Worm (Caenorhabditis elegans) whole organism, L2 larva: ENCODE measurements around the gene C50A2.3.

Source experiments
- C34F6.9 ChIP-seq: fragments of 150-350 bp; optimal IDR thresholded peaks from 2 replicates; lab custom pipeline; 2014; ENCODE audit warnings: missing biosample characterization, missing genetic modification characterization
- F13H6.1 ChIP-seq: sonication (generic microtip); optimal IDR thresholded peaks from 2 replicates; lab custom pipeline; 2016; ENCODE audit warnings: missing genetic modification characterization, missing compliant biosample characterization
- R02D3.7 ChIP-seq: fragments of 150-350 bp; optimal IDR thresholded peaks from 2 replicates; lab custom pipeline; 2014; ENCODE audit warnings: missing biosample characterization, missing genetic modification characterization
- Y55F3AM.14 ChIP-seq: fragments of 200-800 bp; sonication (Bioruptor generic); optimal IDR thresholded peaks from 2 replicates; lab custom pipeline; 2018; ENCODE audit warnings: mild to moderate bottlenecking, missing genetic modification characterization, missing compliant biosample characterization
- ZK546.5 ChIP-seq: sonication (generic microtip); optimal IDR thresholded peaks from 2 replicates; lab custom pipeline; 2017; ENCODE audit warnings: missing biosample characterization, missing genetic modification characterization
- alr-1 ChIP-seq: fragments of 150-350 bp; optimal IDR thresholded peaks from 2 replicates; lab custom pipeline; 2014; ENCODE audit warnings: missing biosample characterization, missing genetic modification characterization
- aly-2 ChIP-seq: fragments of 150-350 bp; optimal IDR thresholded peaks from 2 replicates; lab custom pipeline; 2014; ENCODE audit warnings: missing biosample characterization, missing genetic modification characterization
- ama-1 ChIP-seq: fragments of 150-350 bp; optimal IDR thresholded peaks from 2 replicates; lab custom pipeline; 2018; ENCODE audit warnings: inconsistent platforms
- ceh-82 ChIP-seq: fragments of 150-350 bp; optimal IDR thresholded peaks from 2 replicates; lab custom pipeline; 2014; ENCODE audit warnings: missing biosample characterization, missing genetic modification characterization
- dmd-4 ChIP-seq: sonication (generic microtip); optimal IDR thresholded peaks from 2 replicates; lab custom pipeline; 2017; ENCODE audit warnings: missing biosample characterization, missing genetic modification characterization
- elt-1 ChIP-seq: fragments of 150-350 bp; optimal IDR thresholded peaks from 2 replicates; lab custom pipeline; 2014; ENCODE audit warnings: missing biosample characterization, missing genetic modification characterization
- fos-1 ChIP-seq: fragments of 150-350 bp; optimal IDR thresholded peaks from 2 replicates; lab custom pipeline; 2014; ENCODE audit warnings: missing biosample characterization, missing genetic modification characterization
- lin-11 ChIP-seq: fragments of 150-350 bp; sonication (generic microtip); optimal IDR thresholded peaks from 2 replicates; lab custom pipeline; 2014; ENCODE audit warnings: missing biosample characterization, missing genetic modification characterization, inconsistent platforms, mixed read lengths
- lin-13 ChIP-seq: fragments of 150-350 bp; optimal IDR thresholded peaks from 2 replicates; lab custom pipeline; 2014; ENCODE audit warnings: missing biosample characterization, missing genetic modification reagents, missing genetic modification characterization
- lin-39 ChIP-seq: fragments of 150-350 bp; optimal IDR thresholded peaks from 2 replicates; lab custom pipeline; 2014; ENCODE audit warnings: missing biosample characterization, missing genetic modification reagents, missing genetic modification characterization
- lsy-2 ChIP-seq, 2 experiments: fragments of 150-350 bp in 1 of 2; sonication (generic microtip) in 1 of 2; optimal IDR thresholded peaks; 2 replicates each; lab custom pipeline; 2014 to 2017; ENCODE audit warnings: missing biosample characterization in 2 of 2, missing genetic modification characterization in 2 of 2
- mab-5 ChIP-seq: fragments of 150-350 bp; optimal IDR thresholded peaks from 2 replicates; lab custom pipeline; 2014; ENCODE audit warnings: missing biosample characterization, missing genetic modification characterization
- mbf-1 ChIP-seq: sonication (generic microtip); optimal IDR thresholded peaks from 2 replicates; lab custom pipeline; 2017; ENCODE audit warnings: missing biosample characterization, missing genetic modification characterization
- mdl-1 ChIP-seq, 2 experiments: fragments of 150-350 bp in 1 of 2; sonication (generic microtip) in 1 of 2; optimal IDR thresholded peaks; 2 replicates each; lab custom pipeline; 2017; ENCODE audit warnings: missing biosample characterization in 2 of 2, missing genetic modification characterization in 2 of 2
- nhr-10 ChIP-seq: sonication (generic microtip); optimal IDR thresholded peaks from 2 replicates; lab custom pipeline; 2017; ENCODE audit warnings: missing biosample characterization, missing genetic modification characterization
- nhr-11 ChIP-seq: fragments of 150-350 bp; optimal IDR thresholded peaks from 2 replicates; lab custom pipeline; 2014; ENCODE audit warnings: missing biosample characterization, missing genetic modification characterization
- nhr-12 ChIP-seq: fragments of 150-350 bp; optimal IDR thresholded peaks from 2 replicates; lab custom pipeline; 2014; ENCODE audit warnings: missing biosample characterization, missing genetic modification characterization
- nhr-129 ChIP-seq: fragments of 150-350 bp; optimal IDR thresholded peaks from 2 replicates; lab custom pipeline; 2014; ENCODE audit warnings: missing biosample characterization, missing genetic modification characterization
- nhr-21 ChIP-seq: fragments of 150-350 bp; optimal IDR thresholded peaks from 2 replicates; lab custom pipeline; 2014; ENCODE audit warnings: missing biosample characterization, missing genetic modification characterization
- nhr-23 ChIP-seq: fragments of 150-350 bp; optimal IDR thresholded peaks from 2 replicates; lab custom pipeline; 2014; ENCODE audit warnings: missing biosample characterization, missing genetic modification reagents, missing genetic modification characterization
- nhr-237 ChIP-seq: fragments of 150-350 bp; optimal IDR thresholded peaks from 2 replicates; lab custom pipeline; 2014; ENCODE audit warnings: missing biosample characterization, missing genetic modification characterization
- nhr-6 ChIP-seq: fragments of 150-350 bp; optimal IDR thresholded peaks from 2 replicates; lab custom pipeline; 2014; ENCODE audit warnings: missing biosample characterization, missing genetic modification characterization
- sem-4 ChIP-seq: fragments of 150-350 bp; optimal IDR thresholded peaks from 2 replicates; lab custom pipeline; 2014; ENCODE audit warnings: missing biosample characterization, missing genetic modification reagents, missing genetic modification characterization
- skn-1 ChIP-seq: sonication (generic microtip); optimal IDR thresholded peaks from 2 replicates; lab custom pipeline; 2017; ENCODE audit warnings: missing biosample characterization, missing genetic modification characterization
- sma-3 ChIP-seq: sonication (generic microtip); optimal IDR thresholded peaks from 2 replicates; lab custom pipeline; 2016; ENCODE audit warnings: missing genetic modification reagents, missing genetic modification characterization, missing compliant biosample characterization
- sma-9 ChIP-seq, 2 experiments: fragments of 150-350 bp in 1 of 2; sonication (generic microtip) in 1 of 2; optimal IDR thresholded peaks; 2 replicates each; lab custom pipeline; 2014 to 2016; ENCODE audit warnings: missing genetic modification characterization in 2 of 2, mild to moderate bottlenecking in 1 of 2, missing biosample characterization in 1 of 2, missing compliant biosample characterization in 1 of 2, missing genetic modification reagents in 1 of 2, moderate library complexity in 1 of 2
- unc-55 ChIP-seq: fragments of 150-350 bp; sonication (generic microtip); optimal IDR thresholded peaks from 3 replicates; lab custom pipeline; 2014; ENCODE audit warnings: missing biosample characterization, missing genetic modification reagents, missing genetic modification characterization
- unc-62 ChIP-seq: fragments of 150-350 bp; optimal IDR thresholded peaks from 2 replicates; lab custom pipeline; 2014; ENCODE audit warnings: missing biosample characterization, missing genetic modification reagents, missing genetic modification characterization
- zag-1 ChIP-seq: fragments of 150-350 bp; optimal IDR thresholded peaks from 2 replicates; lab custom pipeline; 2014; ENCODE audit warnings: missing biosample characterization, missing genetic modification characterization
- ztf-1 ChIP-seq: fragments of 200-800 bp; sonication (Bioruptor generic); conservative IDR thresholded peaks from 2 replicates; pipeline ENCODE4 v1.3.6; 2022; ENCODE audit warnings: missing genetic modification characterization, missing compliant biosample characterization
- ztf-4 ChIP-seq: fragments of 150-350 bp; optimal IDR thresholded peaks from 2 replicates; lab custom pipeline; 2014; ENCODE audit warnings: missing biosample characterization, missing genetic modification characterization

The C50A2.3 gene

ce11 chrIV:1168311-1168965, 10.6 kb upstream of the C50A2.3 start (continued):
- TF ChIP-seq F13H6.1 (tag; lab: Kevin White, UChicago) (peak; percentile 22), sma-9 (GFP tag; optimal IDR thresholded peaks at IDR 0.05; lab: Kevin White, UChicago) (peak; percentile 45), sma-9 (tag; optimal IDR thresholded peaks at IDR 0.05; lab: Kevin White, UChicago) (no peak), nhr-12 (tag; lab: Kevin White, UChicago) (no peak), zag-1 (tag; lab: Kevin White, UChicago) (no peak), mdl-1 (tag; optimal IDR thresholded peaks at IDR 0.05; lab: Kevin White, UChicago) (peak; percentile 45 to 87), sem-4 (no peak), ztf-4 (tag; lab: Kevin White, UChicago) (no peak), nhr-129 (tag; lab: Kevin White, UChicago) (peak; percentile 37), ZK546.5 (tag; lab: Kevin White, UChicago) (no peak), nhr-11 (tag; lab: Kevin White, UChicago) (no peak), nhr-6 (tag; lab: Kevin White, UChicago) (no peak), elt-1 (tag; lab: Kevin White, UChicago) (no peak), alr-1 (tag; lab: Kevin White, UChicago) (no peak), nhr-10 (tag; lab: Kevin White, UChicago) (no peak), R02D3.7 (tag; lab: Kevin White, UChicago) (no peak), fos-1 (no peak), aly-2 (tag; lab: Kevin White, UChicago) (no peak), Y55F3AM.14 (GFP tag; lab: Kevin White, UChicago) (peak; percentile 63), lsy-2 (tag; optimal IDR thresholded peaks at IDR 0.05; lab: Kevin White, UChicago) (peak in 1 of 2 experiments; percentile 61), sma-3 (GFP tag; lab: Kevin White, UChicago) (no peak), lin-11 (no peak), mbf-1 (tag; lab: Kevin White, UChicago) (no peak), lin-39 (no peak), nhr-21 (tag; lab: Kevin White, UChicago) (no peak), ztf-1 (no peak)

ce11 chrIV:1167352-1167751, 9.5 kb upstream of the C50A2.3 start:
- no peak for TF ChIP-seq dmd-4 (tag; lab: Kevin White, UChicago)
- no peak for TF ChIP-seq skn-1 (tag; lab: Kevin White, UChicago)
- no peak for TF ChIP-seq nhr-23 (tag; lab: Kevin White, UChicago)
- TF ChIP-seq Y55F3AM.14 (GFP tag; lab: Kevin White, UChicago): no peak
- TF ChIP-seq sma-9 (GFP tag; optimal IDR thresholded peaks at IDR 0.05; lab: Kevin White, UChicago): no peak
- TF ChIP-seq sma-9 (tag; optimal IDR thresholded peaks at IDR 0.05; lab: Kevin White, UChicago): no peak
- no peak for TF ChIP-seq ceh-82 (tag; lab: Kevin White, UChicago)
- TF ChIP-seq zag-1 (tag; lab: Kevin White, UChicago): no peak
- TF ChIP-seq R02D3.7 (tag; lab: Kevin White, UChicago): no peak
- no peak for TF ChIP-seq lin-13 (GFP tag; lab: Kevin White, UChicago)
- TF ChIP-seq nhr-11 (tag; lab: Kevin White, UChicago): no peak
- no peak for TF ChIP-seq mdl-1 (tag; optimal IDR thresholded peaks at IDR 0.05; lab: Kevin White, UChicago)
- no peak for TF ChIP-seq nhr-237 (tag; lab: Kevin White, UChicago)
- TF ChIP-seq nhr-12 (tag; lab: Kevin White, UChicago): no peak
- no peak for TF ChIP-seq fos-1
- no peak for TF ChIP-seq mab-5 (tag; lab: Kevin White, UChicago)
- no peak for TF ChIP-seq lin-11
- TF ChIP-seq unc-55 (GFP tag; lab: Kevin White, UChicago): no peak

ce11 chrIV:1163126-1163525, 5.3 kb upstream of the C50A2.3 start, which contains the start of gene C50A2.7:
TSS of gene C50A2.7 (plus strand) at chrIV:1163426.
- TF ChIP-seq unc-62 (GFP tag; lab: Kevin White, UChicago) (no peak), lin-13 (GFP tag; lab: Kevin White, UChicago) (no peak), nhr-12 (tag; lab: Kevin White, UChicago) (no peak), C34F6.9 (tag; lab: Kevin White, UChicago) (no peak), ama-1 (lab: Kevin White, UChicago) (no peak), Y55F3AM.14 (GFP tag; lab: Kevin White, UChicago) (no peak), unc-55 (GFP tag; lab: Kevin White, UChicago) (no peak), dmd-4 (tag; lab: Kevin White, UChicago) (no peak)
- TF ChIP-seq, all 48 proteins: peak for 0
